Worm (Caenorhabditis elegans): Measurements from ENCODE around the gene srx-50.

ce11 chrIV:7043430-7043829 is 14.3 kb upstream of the srx-50 start:
- TF ChIP-seq lin-14 (GFP tag; optimal IDR thresholded peaks at IDR 0.05) (no peak), hlh-4 (tag; optimal IDR thresholded peaks at IDR 0.05) (no peak)

Data from whole organism, L1 larva.